Fruit fly (Drosophila melanogaster): ENCODE data around the gene CG9213.

CG9213 gene

dm6 chrX:15574384-15574783, at the start of gene CG9213:
CG9213 (minus strand) TSS chrX:15574535.
- TF ChIP-seq Sin3A (optimal IDR thresholded peaks at IDR 0.05), result no peak
- TF ChIP-seq ttk (optimal IDR thresholded peaks at IDR 0.05), result no peak
- TF ChIP-seq insv (optimal IDR thresholded peaks at IDR 0.05), result no peak

- TF ChIP-seq insv (optimal IDR thresholded peaks at IDR 0.05), result no peak
- TF ChIP-seq Sin3A (optimal IDR thresholded peaks at IDR 0.05), result no peak
- TF ChIP-seq psq (optimal IDR thresholded peaks at IDR 0.05), result no peak
- TF ChIP-seq Myc (optimal IDR thresholded peaks at IDR 0.05), result no peak
- no peak for TF ChIP-seq h (optimal IDR thresholded peaks at IDR 0.05)
- TF ChIP-seq ttk (optimal IDR thresholded peaks at IDR 0.05), result no peak
Observed at dm6 chrX:15623809-15624208, 49.5 kb upstream of the CG9213 start.

- TF ChIP-seq Sin3A (optimal IDR thresholded peaks at IDR 0.05) (no peak), psq (optimal IDR thresholded peaks at IDR 0.05) (no peak), insv (optimal IDR thresholded peaks at IDR 0.05) (no peak), h (optimal IDR thresholded peaks at IDR 0.05) (no peak), Myc (optimal IDR thresholded peaks at IDR 0.05) (no peak), ttk (optimal IDR thresholded peaks at IDR 0.05) (no peak)
Observed at dm6 chrX:15622970-15623402, 48.7 kb upstream of the CG9213 start.

dm6 chrX:15620439-15621227, 46.3 kb upstream of the CG9213 start:
- TF ChIP-seq Sin3A (optimal IDR thresholded peaks at IDR 0.05), result no peak

dm6 chrX:15619631-15619960, 45.3 kb upstream of the CG9213 start:
- TF ChIP-seq Myc (optimal IDR thresholded peaks at IDR 0.05) (no peak), ttk (optimal IDR thresholded peaks at IDR 0.05) (no peak), Sin3A (optimal IDR thresholded peaks at IDR 0.05) (no peak), insv (optimal IDR thresholded peaks at IDR 0.05) (no peak), h (optimal IDR thresholded peaks at IDR 0.05) (no peak), psq (optimal IDR thresholded peaks at IDR 0.05) (no peak)

- no peak for TF ChIP-seq Myc (optimal IDR thresholded peaks at IDR 0.05)
- TF ChIP-seq h (optimal IDR thresholded peaks at IDR 0.05), result no peak
- TF ChIP-seq ttk (optimal IDR thresholded peaks at IDR 0.05), result no peak
- TF ChIP-seq psq (optimal IDR thresholded peaks at IDR 0.05), result no peak
- no peak for TF ChIP-seq Sin3A (optimal IDR thresholded peaks at IDR 0.05)
- TF ChIP-seq insv (optimal IDR thresholded peaks at IDR 0.05), result no peak
Observed at dm6 chrX:15618953-15619630, 44.8 kb upstream of the CG9213 start.

dm6 chrX:15617916-15618315, 43.6 kb upstream of the CG9213 start:
- no peak for TF ChIP-seq Sin3A (optimal IDR thresholded peaks at IDR 0.05)
- TF ChIP-seq insv (optimal IDR thresholded peaks at IDR 0.05), result no peak

- TF ChIP-seq insv (optimal IDR thresholded peaks at IDR 0.05), result no peak
- TF ChIP-seq psq (optimal IDR thresholded peaks at IDR 0.05), result no peak
- no peak for TF ChIP-seq Sin3A (optimal IDR thresholded peaks at IDR 0.05)
- TF ChIP-seq ttk (optimal IDR thresholded peaks at IDR 0.05), result no peak
- no peak for TF ChIP-seq h (optimal IDR thresholded peaks at IDR 0.05)
- TF ChIP-seq Myc (optimal IDR thresholded peaks at IDR 0.05), result no peak
Observed at dm6 chrX:15616532-15616931, 42.2 kb upstream of the CG9213 start.

dm6 chrX:15616018-15616417, 41.7 kb upstream of the CG9213 start:
- TF ChIP-seq h (optimal IDR thresholded peaks at IDR 0.05), result no peak
- no peak for TF ChIP-seq insv (optimal IDR thresholded peaks at IDR 0.05)
- no peak for TF ChIP-seq Sin3A (optimal IDR thresholded peaks at IDR 0.05)
- no peak for TF ChIP-seq Myc (optimal IDR thresholded peaks at IDR 0.05)

- TF ChIP-seq h (optimal IDR thresholded peaks at IDR 0.05), result no peak
- no peak for TF ChIP-seq insv (optimal IDR thresholded peaks at IDR 0.05)
- TF ChIP-seq ttk (optimal IDR thresholded peaks at IDR 0.05), result no peak
- TF ChIP-seq psq (optimal IDR thresholded peaks at IDR 0.05), result no peak
- TF ChIP-seq Myc (optimal IDR thresholded peaks at IDR 0.05), result no peak
- TF ChIP-seq Sin3A (optimal IDR thresholded peaks at IDR 0.05), result no peak
Observed at dm6 chrX:15615426-15615825, 41.1 kb upstream of the CG9213 start.

dm6 chrX:15611795-15612194, 37.5 kb upstream of the CG9213 start:
- TF ChIP-seq Sin3A (optimal IDR thresholded peaks at IDR 0.05), result no peak

- TF ChIP-seq Myc (optimal IDR thresholded peaks at IDR 0.05) (no peak), Sin3A (optimal IDR thresholded peaks at IDR 0.05) (no peak), h (optimal IDR thresholded peaks at IDR 0.05) (no peak)
Observed at dm6 chrX:15610957-15611356, 36.6 kb upstream of the CG9213 start.

dm6 chrX:15610173-15610572, 35.8 kb upstream of the CG9213 start:
- no peak for TF ChIP-seq h (optimal IDR thresholded peaks at IDR 0.05)
- TF ChIP-seq ttk (optimal IDR thresholded peaks at IDR 0.05), result no peak
- no peak for TF ChIP-seq psq (optimal IDR thresholded peaks at IDR 0.05)
- no peak for TF ChIP-seq Sin3A (optimal IDR thresholded peaks at IDR 0.05)
- no peak for TF ChIP-seq insv (optimal IDR thresholded peaks at IDR 0.05)
- no peak for TF ChIP-seq Myc (optimal IDR thresholded peaks at IDR 0.05)
